Worm (Caenorhabditis elegans) whole organism, L4 larva: Measurements from ENCODE around the gene Y57A10A.27.

Experiments used
- D1046.2 ChIP-seq: fragments of 200-800 bp; sonication (Bioruptor generic); IDR thresholded peaks from 2 replicates; pipeline ENCODE4 v1.3.6; 2022; ENCODE audit warnings: missing genetic modification characterization, missing compliant biosample characterization
- F26F4.8 ChIP-seq: fragments of 200-800 bp; sonication (Bioruptor generic); conservative IDR thresholded peaks from 2 replicates; pipeline ENCODE4 v1.3.6; 2022; ENCODE audit warnings: missing genetic modification characterization, missing compliant biosample characterization
- F37D6.2 ChIP-seq: sonication (generic microtip); optimal IDR thresholded peaks from 2 replicates; lab custom pipeline; 2016; ENCODE audit warnings: mild to moderate bottlenecking, missing genetic modification characterization, missing compliant biosample characterization
- F44E2.7 ChIP-seq: fragments of 200-800 bp; sonication (Bioruptor generic); IDR thresholded peaks from 2 replicates; pipeline ENCODE4 v2.1.2; 2022; ENCODE audit warnings: missing genetic modification characterization, missing compliant biosample characterization
- F49E8.2 ChIP-seq: sonication (generic microtip); optimal IDR thresholded peaks from 2 replicates; lab custom pipeline; 2016; ENCODE audit warnings: missing compliant biosample characterization, mild to moderate bottlenecking, missing genetic modification characterization, borderline replicate concordance
- T20F7.1 ChIP-seq: fragments of 200-800 bp; sonication (Bioruptor generic); optimal IDR thresholded peaks from 2 replicates; lab custom pipeline; 2018; ENCODE audit warnings: mild to moderate bottlenecking, missing genetic modification characterization, missing compliant biosample characterization
- T26A8.4 ChIP-seq: fragments of 200-800 bp; sonication (Bioruptor generic); IDR thresholded peaks from 2 replicates; pipeline ENCODE4 v1.3.6; 2022; ENCODE audit warnings: missing genetic modification characterization, missing compliant biosample characterization
- Y105C5A.15 ChIP-seq: fragments of 200-800 bp; sonication (Bioruptor generic); IDR thresholded peaks from 2 replicates; pipeline ENCODE4 v1.3.6; 2022; ENCODE audit warnings: missing genetic modification characterization, missing compliant biosample characterization
- Y48G9A.11 ChIP-seq: fragments of 200-800 bp; sonication (Bioruptor generic); IDR thresholded peaks from 2 replicates; pipeline ENCODE4 v1.3.6; 2022; ENCODE audit warnings: missing genetic modification reagents, missing genetic modification characterization, missing compliant biosample characterization
- Y5F2A.4 ChIP-seq: fragments of 200-800 bp; sonication (Bioruptor generic); optimal IDR thresholded peaks from 2 replicates; lab custom pipeline; 2018; ENCODE audit warnings: mild to moderate bottlenecking, missing genetic modification characterization, missing compliant biosample characterization
- Y75B8A.6 ChIP-seq: fragments of 200-800 bp; sonication (Bioruptor generic); IDR thresholded peaks from 2 replicates; pipeline ENCODE4 v1.3.6; 2022; ENCODE audit warnings: missing genetic modification reagents, missing genetic modification characterization, missing compliant biosample characterization
- aha-1 ChIP-seq: fragments of 150-350 bp; peaks from one replicate; lab custom pipeline; 2014; ENCODE audit warnings: missing biosample characterization, missing genetic modification characterization
- attf-4 ChIP-seq: sonication (generic microtip); optimal IDR thresholded peaks from 3 replicates; lab custom pipeline; 2017; ENCODE audit warnings: missing biosample characterization, missing genetic modification characterization
- ceh-20 ChIP-seq: fragments of 200-800 bp; sonication (Bioruptor generic); IDR thresholded peaks from 2 replicates; pipeline ENCODE4 v1.3.6; 2022; ENCODE audit warnings: missing genetic modification reagents, missing genetic modification characterization, missing compliant biosample characterization
- ceh-28 ChIP-seq: fragments of 150-350 bp; optimal IDR thresholded peaks from 2 replicates; lab custom pipeline; 2014; ENCODE audit warnings: missing biosample characterization, missing genetic modification reagents, missing genetic modification characterization
- ceh-32 ChIP-seq: sonication (generic microtip); optimal IDR thresholded peaks from 2 replicates; lab custom pipeline; 2016; ENCODE audit warnings: mild to moderate bottlenecking, missing genetic modification characterization, missing compliant biosample characterization; ENCODE audit not compliant: poor library complexity
- ceh-44 ChIP-seq: fragments of 200-800 bp; sonication (Bioruptor generic); IDR thresholded peaks from 2 replicates; pipeline ENCODE4 v1.3.6; 2022; ENCODE audit warnings: missing genetic modification reagents, missing genetic modification characterization, missing compliant biosample characterization
- dmd-8 ChIP-seq: fragments of 200-800 bp; sonication (Bioruptor generic); IDR thresholded peaks from 2 replicates; pipeline ENCODE4 v1.3.6; 2022; ENCODE audit warnings: missing genetic modification characterization, missing compliant biosample characterization
- egl-27 ChIP-seq: sonication (generic microtip); optimal IDR thresholded peaks from 3 replicates; lab custom pipeline; 2017; ENCODE audit warnings: missing biosample characterization, missing genetic modification reagents, missing genetic modification characterization
- egl-43 ChIP-seq: fragments of 200-800 bp; sonication (Bioruptor generic); IDR thresholded peaks from 2 replicates; pipeline ENCODE4 v1.3.6; 2022; ENCODE audit warnings: missing genetic modification reagents, missing genetic modification characterization, missing compliant biosample characterization
- hif-1 ChIP-seq, 2 experiments: sonication (generic microtip); optimal IDR thresholded peaks; 2 replicates each; lab custom pipeline; 2016 to 2017; ENCODE audit warnings: missing compliant biosample characterization in 2 of 2, missing genetic modification characterization in 2 of 2, missing genetic modification reagents in 2 of 2, missing genotype in 2 of 2, mild to moderate bottlenecking in 1 of 2
- lin-29 ChIP-seq: fragments of 200-800 bp; sonication (Bioruptor generic); IDR thresholded peaks from 2 replicates; pipeline ENCODE4 v1.3.6; 2022; ENCODE audit warnings: missing genetic modification reagents, missing genetic modification characterization, missing compliant biosample characterization
- lin-38 ChIP-seq: fragments of 200-800 bp; sonication (Bioruptor generic); IDR thresholded peaks from 2 replicates; pipeline ENCODE4 v1.3.6; 2022; ENCODE audit warnings: missing genetic modification reagents, missing genetic modification characterization, missing compliant biosample characterization
- lin-39 ChIP-seq: fragments of 150-350 bp; optimal IDR thresholded peaks from 2 replicates; lab custom pipeline; 2014; ENCODE audit warnings: missing biosample characterization, missing genetic modification reagents, missing genetic modification characterization
- lsy-2 ChIP-seq, 2 experiments: fragments of 150-350 bp in 1 of 2; sonication (generic microtip) in 1 of 2; optimal IDR thresholded peaks; 2 replicates each; lab custom pipeline; 2014 to 2017; ENCODE audit warnings: missing biosample characterization in 2 of 2, missing genetic modification characterization in 2 of 2
- madf-5 ChIP-seq, 2 experiments: fragments of 200-800 bp; sonication (Bioruptor generic); IDR thresholded peaks; 2 replicates each; pipeline ENCODE4 v1.3.6; 2022; ENCODE audit warnings: missing compliant biosample characterization in 2 of 2, missing genetic modification characterization in 2 of 2
- mes-2 ChIP-seq: sonication (generic microtip); optimal IDR thresholded peaks from 2 replicates; lab custom pipeline; 2016; ENCODE audit warnings: missing genotype, mild to moderate bottlenecking, missing genetic modification characterization, missing compliant biosample characterization; ENCODE audit not compliant: poor library complexity, severe bottlenecking
- mxl-2 ChIP-seq: fragments of 200-800 bp; sonication (Bioruptor generic); conservative IDR thresholded peaks from 2 replicates; pipeline ENCODE4 v1.3.6; 2022; ENCODE audit warnings: missing genetic modification reagents, missing genetic modification characterization, missing compliant biosample characterization
- nhr-102 ChIP-seq: sonication (generic microtip); optimal IDR thresholded peaks from 2 replicates; lab custom pipeline; 2016; ENCODE audit warnings: mild to moderate bottlenecking, missing genetic modification characterization, moderate library complexity, missing compliant biosample characterization
- nhr-11 ChIP-seq: fragments of 150-350 bp; optimal IDR thresholded peaks from 2 replicates; lab custom pipeline; 2014; ENCODE audit warnings: missing biosample characterization, missing genetic modification characterization
- nhr-41 ChIP-seq: fragments of 200-800 bp; sonication (Bioruptor generic); IDR thresholded peaks from 2 replicates; pipeline ENCODE4 v1.3.6; 2022; ENCODE audit warnings: missing genetic modification reagents, missing genetic modification characterization, missing compliant biosample characterization
- nhr-76 ChIP-seq: fragments of 150-350 bp; optimal IDR thresholded peaks from 2 replicates; lab custom pipeline; 2014; ENCODE audit warnings: missing biosample characterization, missing genetic modification characterization
- pha-4 ChIP-seq, 2 experiments: fragments of 150-350 bp in 1 of 2; fragments of 200-800 bp in 1 of 2; sonication (Bioruptor generic) in 1 of 2; IDR thresholded peaks in 1 of 2; optimal IDR thresholded peaks in 1 of 2; 2 replicates each; pipeline versions ENCODE4 v1.3.6 to Lab custom; 2014 to 2022; ENCODE audit warnings: missing genetic modification characterization in 2 of 2, missing genetic modification reagents in 2 of 2, missing biosample characterization in 1 of 2, missing compliant biosample characterization in 1 of 2
- pqm-1 ChIP-seq: sonication (generic microtip); optimal IDR thresholded peaks from 2 replicates; lab custom pipeline; 2017; ENCODE audit warnings: missing biosample characterization, missing genetic modification characterization
- snpc-1.2 ChIP-seq: fragments of 200-800 bp; sonication (Bioruptor generic); IDR thresholded peaks from 2 replicates; pipeline ENCODE4 v1.3.6; 2022; ENCODE audit warnings: missing genetic modification reagents, missing genetic modification characterization, missing compliant biosample characterization
- snpc-4 ChIP-seq: fragments of 150-350 bp; optimal IDR thresholded peaks from 2 replicates; lab custom pipeline; 2014; ENCODE audit warnings: missing biosample characterization, missing genetic modification characterization
- spr-1 ChIP-seq: sonication (generic microtip); optimal IDR thresholded peaks from 2 replicates; lab custom pipeline; 2016; ENCODE audit warnings: mild to moderate bottlenecking, missing genetic modification characterization, missing compliant biosample characterization
- tag-97 ChIP-seq: fragments of 200-800 bp; sonication (Bioruptor generic); IDR thresholded peaks from 2 replicates; pipeline ENCODE4 v1.3.6; 2022; ENCODE audit warnings: missing genetic modification characterization, missing compliant biosample characterization
- unc-130 ChIP-seq: sonication (generic microtip); optimal IDR thresholded peaks from 2 replicates; lab custom pipeline; 2016; ENCODE audit warnings: missing genetic modification reagents, missing genetic modification characterization, missing compliant biosample characterization
- unc-39 ChIP-seq: sonication (generic microtip); optimal IDR thresholded peaks from 2 replicates; lab custom pipeline; 2017; ENCODE audit warnings: missing biosample characterization, missing genetic modification characterization
- zfp-2 ChIP-seq: sonication (generic microtip); optimal IDR thresholded peaks from 2 replicates; lab custom pipeline; 2016; ENCODE audit warnings: mild to moderate bottlenecking, missing genetic modification characterization, missing compliant biosample characterization
- zip-2 ChIP-seq: fragments of 150-350 bp; optimal IDR thresholded peaks from 2 replicates; lab custom pipeline; 2014; ENCODE audit warnings: missing biosample characterization, missing genetic modification characterization

Gene Y57A10A.27

DNA sequence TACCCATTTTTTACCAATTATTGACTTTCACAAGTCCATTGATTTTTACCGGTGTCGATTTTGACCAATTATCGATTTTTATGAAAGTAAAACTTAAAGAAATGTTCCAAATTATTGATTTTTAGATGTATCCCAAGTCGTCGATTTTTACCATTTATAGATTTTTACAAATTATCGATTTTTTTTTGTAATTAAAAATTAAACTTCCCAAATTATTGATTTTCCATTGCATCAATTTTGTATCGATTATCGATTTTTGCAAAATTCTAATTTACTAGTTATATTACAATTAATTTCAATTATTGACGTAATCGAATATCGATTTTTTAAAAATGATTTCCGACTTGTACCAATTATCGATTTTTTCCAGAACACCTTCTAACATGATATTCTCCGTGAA, 28.3 kb upstream of the Y57A10A.27 start, which contains the start of gene sre-50:
Gene sre-50 (plus strand): TSS at position 384 of the 400 bp plus-strand sequence.
- TF ChIP-seq ceh-28 (tag; lab: Kevin White, UChicago) = peak; percentile 96
- TF ChIP-seq lsy-2 (tag; optimal IDR thresholded peaks at IDR 0.05; lab: Kevin White, UChicago) = no peak
- no peak for TF ChIP-seq snpc-1.2
- TF ChIP-seq tag-97 (GFP tag; lab: Robert Waterston, UW) = no peak
- TF ChIP-seq, all 104 proteins: peak for 1

ce11 chrII:12302354-12302753, 27.5 kb upstream of the Y57A10A.27 start, which contains the start of gene C50E10.1:
Gene C50E10.1 (minus strand): TSS chrII:12302454.
- TF ChIP-seq Y5F2A.4 (GFP tag; lab: Kevin White, UChicago) = no peak
- TF ChIP-seq, all 104 proteins: peak for 0

DNA sequence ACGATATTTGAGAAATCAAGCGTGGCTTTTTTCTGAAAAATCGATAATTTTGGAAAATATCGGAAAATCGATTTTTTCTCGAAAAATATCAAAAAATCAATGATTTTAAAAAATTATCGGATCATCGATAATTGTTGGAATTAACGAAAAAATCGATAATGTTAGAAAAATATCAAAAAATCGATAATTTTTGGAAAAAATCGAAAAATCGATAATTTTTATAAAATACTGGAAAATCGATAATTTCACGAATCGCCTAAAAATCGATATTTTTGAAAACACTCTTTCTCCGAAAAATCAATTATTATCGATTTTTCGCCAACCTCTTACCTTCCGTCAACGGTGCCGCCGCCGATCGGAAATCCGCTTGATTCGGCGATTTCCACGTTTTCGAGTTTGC, 26.4 kb upstream of the Y57A10A.27 start:
- no peak for TF ChIP-seq ceh-20 (GFP tag; lab: Robert Waterston, UW)
- TF ChIP-seq zip-2 (tag; lab: Kevin White, UChicago) = no peak
- TF ChIP-seq ceh-28 (tag; lab: Kevin White, UChicago) = peak; percentile 96
- no peak for TF ChIP-seq zfp-2 (tag; lab: Kevin White, UChicago)
- TF ChIP-seq aha-1 = peak; percentile 42
- TF ChIP-seq nhr-41 (GFP tag; lab: Robert Waterston, UW) = no peak
- TF ChIP-seq lin-29 (GFP tag; lab: Robert Waterston, UW) = no peak

DNA sequence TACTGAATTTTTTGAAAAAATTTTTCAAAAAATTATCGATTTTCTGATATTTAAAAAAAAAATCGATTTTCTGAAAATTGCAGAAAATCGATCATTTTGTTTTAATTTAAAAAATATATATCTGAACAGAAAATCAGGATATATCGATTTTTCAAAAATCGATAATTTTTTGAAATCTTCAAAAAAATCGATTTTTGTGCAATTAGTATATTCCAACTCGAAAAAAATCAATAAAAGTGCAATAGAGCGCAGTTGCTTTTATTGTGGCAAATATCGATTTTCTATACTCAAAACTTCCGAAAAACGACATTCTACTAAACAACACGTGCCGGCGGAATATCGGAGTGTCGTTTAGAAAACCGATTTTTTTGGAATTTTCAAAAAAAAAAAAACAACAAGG, 25.8 kb upstream of the Y57A10A.27 start:
- peak; percentile 88 for TF ChIP-seq ceh-28 (tag; lab: Kevin White, UChicago)
- no peak for TF ChIP-seq hif-1 (tag; optimal IDR thresholded peaks at IDR 0.05; lab: Kevin White, UChicago)
- TF ChIP-seq Y48G9A.11 (GFP tag; lab: Robert Waterston, UW) = 0 out of 2 replicates have a peak, but pooled peaks have one; percentile 37
- no peak for TF ChIP-seq D1046.2
- TF ChIP-seq lin-38 (GFP tag; lab: Robert Waterston, UW) = peak; percentile 58

DNA sequence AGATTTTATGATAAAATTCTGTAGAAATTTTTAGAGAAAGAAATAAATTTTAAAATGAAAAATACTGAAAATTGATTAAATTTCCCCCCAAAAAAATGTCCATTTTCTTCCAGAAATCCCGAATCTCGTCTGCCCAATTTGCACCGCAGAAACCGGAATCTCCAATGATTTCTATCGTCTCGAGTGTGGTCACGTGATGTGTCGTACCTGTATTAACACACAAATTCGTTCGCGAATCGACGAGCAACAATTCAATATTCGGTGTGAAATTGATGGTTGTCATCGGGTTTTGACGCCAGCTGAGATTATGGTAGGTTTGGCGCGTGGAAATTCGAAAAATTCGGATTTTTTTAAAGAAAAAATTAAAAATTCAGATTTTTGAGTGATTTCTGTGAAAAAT, 21.7 kb upstream of the Y57A10A.27 start:
- TF ChIP-seq F26F4.8 (GFP tag; lab: Robert Waterston, UW) (no peak), Y75B8A.6 (no peak), mes-2 (tag; lab: Kevin White, UChicago) (no peak), nhr-76 (tag; lab: Kevin White, UChicago) (no peak), mxl-2 (GFP tag; lab: Robert Waterston, UW) (no peak), unc-130 (GFP tag; lab: Kevin White, UChicago) (no peak), madf-5 (GFP tag; IDR thresholded peaks at IDR 0.05; lab: Robert Waterston, UW) (no peak), T20F7.1 (no peak), spr-1 (tag; lab: Kevin White, UChicago) (no peak), Y5F2A.4 (GFP tag; lab: Kevin White, UChicago) (no peak), lin-39 (no peak), dmd-8 (no peak), unc-39 (tag; lab: Kevin White, UChicago) (no peak), egl-27 (tag; lab: Kevin White, UChicago) (no peak), F44E2.7 (GFP tag; lab: Robert Waterston, UW) (no peak)

- TF ChIP-seq mxl-2 (GFP tag; lab: Robert Waterston, UW) (no peak), T26A8.4 (GFP tag; lab: Robert Waterston, UW) (no peak), F37D6.2 (tag; lab: Kevin White, UChicago) (no peak), F44E2.7 (GFP tag; lab: Robert Waterston, UW) (no peak), nhr-102 (no peak), nhr-11 (tag; lab: Kevin White, UChicago) (no peak), snpc-4 (tag; lab: Kevin White, UChicago) (no peak), ceh-32 (no peak), F26F4.8 (GFP tag; lab: Robert Waterston, UW) (no peak), ceh-44 (GFP tag; lab: Robert Waterston, UW) (no peak), Y105C5A.15 (GFP tag; lab: Robert Waterston, UW) (no peak), pqm-1 (tag; lab: Kevin White, UChicago) (no peak), pha-4 (GFP tag; IDR thresholded peaks at IDR 0.05; lab: Robert Waterston, UW) (no peak), pha-4 (tag; optimal IDR thresholded peaks at IDR 0.05; lab: Kevin White, UChicago) (no peak), egl-43 (GFP tag; lab: Robert Waterston, UW) (no peak), tag-97 (GFP tag; lab: Robert Waterston, UW) (no peak), attf-4 (tag; lab: Kevin White, UChicago) (no peak), F49E8.2 (tag; lab: Kevin White, UChicago) (no peak)
These were observed 14.2 kb upstream of the Y57A10A.27 start, which contains the start of gene Y57A10A.31 for ce11 chrII:12289085-12289484. Gene Y57A10A.31 (plus strand): TSS chrII:12289385.
